Fruit fly (Drosophila melanogaster) whole organism, wandering third instar larva: ENCODE results near the gene her.

Experiments
- CG9705 ChIP-seq: fragments of 200-800 bp; sonication (Bioruptor generic); optimal IDR thresholded peaks from 2 replicates; lab custom pipeline; 2018; ENCODE audit warnings: missing biosample characterization, mild to moderate bottlenecking, missing genetic modification characterization
- HLH106 ChIP-seq: fragments of 200-800 bp; optimal IDR thresholded peaks from 3 replicates; lab custom pipeline; 2019; ENCODE audit warnings: missing biosample characterization, mild to moderate bottlenecking, missing genetic modification characterization, moderate library complexity
- Hr78 ChIP-seq: fragments of >200 bp; optimal IDR thresholded peaks from 2 replicates; lab custom pipeline; 2017; ENCODE audit warnings: missing biosample characterization, missing genetic modification characterization
- OdsH ChIP-seq: fragments of 200-800 bp; sonication (Bioruptor generic); optimal IDR thresholded peaks from 2 replicates; lab custom pipeline; 2016; ENCODE audit warnings: missing biosample characterization, mild to moderate bottlenecking, missing genetic modification characterization
- Rel ChIP-seq, 2 experiments: fragments of 200-800 bp; sonication (Bioruptor generic) in 1 of 2; optimal IDR thresholded peaks; 2 replicates in 1 of 2; 3 replicates in 1 of 2; lab custom pipeline; 2016 to 2019; ENCODE audit warnings: mild to moderate bottlenecking in 2 of 2, missing biosample characterization in 2 of 2, missing genetic modification characterization in 2 of 2, moderate library complexity in 1 of 2
- Sp1 ChIP-seq: fragments of 200-800 bp; sonication (Bioruptor generic); optimal IDR thresholded peaks from 3 replicates; lab custom pipeline; 2019; ENCODE audit warnings: missing biosample characterization, mild to moderate bottlenecking, missing genetic modification characterization, moderate library complexity
- dl ChIP-seq, 2 experiments: fragments of 175-275, 200-275 bp in 1 of 2; fragments of 200-275 bp in 1 of 2; sonication (Bioruptor generic); optimal IDR thresholded peaks; lab custom pipeline; 2018; ENCODE audit warnings: mild to moderate bottlenecking in 2 of 2, missing biosample characterization in 2 of 2, missing genetic modification characterization in 2 of 2, moderate library complexity in 2 of 2; ENCODE audit not compliant: partially characterized antibody in 2 of 2, insufficient read depth in 1 of 2
- psq ChIP-seq: fragments of 200-800 bp; sonication (Bioruptor generic); optimal IDR thresholded peaks from 3 replicates; lab custom pipeline; 2017; ENCODE audit warnings: missing biosample characterization, mild to moderate bottlenecking, missing genetic modification characterization, moderate library complexity
- rgr ChIP-seq: fragments of 200-800 bp; sonication (Bioruptor generic); optimal IDR thresholded peaks from 3 replicates; lab custom pipeline; 2016; ENCODE audit warnings: missing biosample characterization, mild to moderate bottlenecking, missing genetic modification characterization

her gene

DNA sequence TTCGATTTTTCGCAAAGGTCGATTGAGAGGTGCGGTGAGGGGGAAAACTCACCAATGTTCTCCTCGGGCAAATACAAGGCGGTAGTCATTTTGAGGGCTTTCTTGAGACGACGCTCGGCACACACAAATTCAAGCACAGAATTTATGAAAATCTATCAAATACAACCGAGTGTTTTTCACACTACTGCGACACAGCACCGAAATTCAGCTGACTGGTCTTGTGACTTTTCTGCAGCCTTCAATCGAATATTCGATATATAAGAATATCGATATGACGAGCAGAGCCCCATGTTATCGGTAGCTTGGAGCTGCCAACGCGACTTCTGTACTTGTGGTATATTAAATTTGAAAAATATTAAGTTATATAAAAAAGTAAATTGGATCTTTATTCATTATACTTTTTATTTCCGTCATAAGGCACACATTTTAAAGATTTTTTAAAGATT is 50.6 kb downstream of the her start, which contains the start of gene VhaSFD:
Gene VhaSFD, minus strand, starts transcription at position 249 of the 446 bp plus-strand sequence.
- TF ChIP-seq rgr (GFP tag; lab: Kevin White, UChicago) (peak; percentile 20), Hr78 (GFP tag; lab: Kevin White, UChicago) (no peak), dl (GFP tag; optimal IDR thresholded peaks at IDR 0.05; lab: Kevin White, UChicago; ENCODE audit: insufficient read depth in 1 of 2, partially characterized antibody in 2 of 2) (no peak), CG9705 (GFP tag; lab: Kevin White, UChicago) (peak; percentile 49), psq (GFP tag; lab: Kevin White, UChicago) (no peak), Rel (GFP tag; optimal IDR thresholded peaks at IDR 0.05; lab: Kevin White, UChicago) (no peak), Rel (tag; optimal IDR thresholded peaks at IDR 0.05; lab: Kevin White, UChicago) (peak; percentile 80), HLH106 (tag; lab: Kevin White, UChicago) (peak; percentile 34), OdsH (peak; percentile 29), Sp1 (GFP tag; lab: Kevin White, UChicago) (peak; percentile 35)
